Worm (Caenorhabditis elegans) whole organism, young adult: ENCODE data around the gene ZK353.9.
A peak's percentile ranks its signal among the peaks of the same experiment; 100 is the strongest.

Experiments used
- B0019.2 ChIP-seq: fragments of 200-800 bp; sonication (Bioruptor generic); conservative IDR thresholded peaks from 2 replicates; pipeline ENCODE4 v1.3.6; 2022; ENCODE audit warnings: missing genetic modification reagents, missing genetic modification characterization, missing compliant biosample characterization
- B0261.1 ChIP-seq: sonication (generic microtip); optimal IDR thresholded peaks from 2 replicates; lab custom pipeline; 2016; ENCODE audit warnings: mild to moderate bottlenecking, missing genetic modification characterization, moderate library complexity, missing compliant biosample characterization
- B0336.3 ChIP-seq: fragments of 200-800 bp; sonication (Bioruptor generic); IDR thresholded peaks from 2 replicates; pipeline ENCODE4 v1.3.6; 2022; ENCODE audit warnings: missing genetic modification characterization, missing compliant biosample characterization
- F22D6.2 ChIP-seq: sonication (generic microtip); optimal IDR thresholded peaks from 2 replicates; lab custom pipeline; 2016; ENCODE audit warnings: mild to moderate bottlenecking, missing genetic modification characterization, missing compliant biosample characterization
- F52B5.7 ChIP-seq: sonication (generic microtip); optimal IDR thresholded peaks from 2 replicates; lab custom pipeline; 2016; ENCODE audit warnings: mild to moderate bottlenecking, missing genetic modification characterization, missing compliant biosample characterization
- F55B11.4 ChIP-seq: sonication (generic microtip); optimal IDR thresholded peaks from 2 replicates; lab custom pipeline; 2016; ENCODE audit warnings: missing compliant biosample characterization, missing genetic modification characterization, borderline replicate concordance; ENCODE audit not compliant: insufficient read depth
- F57C9.4 ChIP-seq: sonication (generic microtip); optimal IDR thresholded peaks from 2 replicates; lab custom pipeline; 2017; ENCODE audit warnings: mild to moderate bottlenecking, missing genetic modification characterization, missing compliant biosample characterization
- Y79H2A.3 ChIP-seq: fragments of 200-800 bp; sonication (Bioruptor generic); conservative IDR thresholded peaks from 2 replicates; pipeline ENCODE4 v1.3.6; 2022; ENCODE audit warnings: missing genetic modification reagents, missing genetic modification characterization, missing compliant biosample characterization
- ZK185.1 ChIP-seq: sonication (generic microtip); optimal IDR thresholded peaks from 2 replicates; lab custom pipeline; 2016; ENCODE audit warnings: mild to moderate bottlenecking, missing genetic modification characterization, missing compliant biosample characterization; ENCODE audit not compliant: poor library complexity, severe bottlenecking
- akir-1 ChIP-seq: fragments of 200-800 bp; sonication (Bioruptor generic); optimal IDR thresholded peaks from 2 replicates; lab custom pipeline; 2018; ENCODE audit warnings: mild to moderate bottlenecking, missing genetic modification characterization, moderate library complexity, missing compliant biosample characterization
- aptf-2 ChIP-seq: fragments of 200-800 bp; sonication (Bioruptor generic); conservative IDR thresholded peaks from 2 replicates; pipeline ENCODE4 v1.3.6; 2022; ENCODE audit warnings: missing genetic modification reagents, missing genetic modification characterization, missing compliant biosample characterization
- athp-1 ChIP-seq: sonication (generic microtip); optimal IDR thresholded peaks from 2 replicates; lab custom pipeline; 2017; ENCODE audit warnings: mild to moderate bottlenecking, missing genetic modification characterization, missing compliant biosample characterization
- attf-3 ChIP-seq: fragments of 200-800 bp; sonication (Bioruptor generic); conservative IDR thresholded peaks from 2 replicates; pipeline ENCODE4 v1.3.6; 2022; ENCODE audit warnings: missing genetic modification reagents, missing genetic modification characterization, missing compliant biosample characterization
- bed-2 ChIP-seq: fragments of 200-800 bp; sonication (Bioruptor generic); IDR thresholded peaks from 2 replicates; pipeline ENCODE4 v1.3.6; 2022; ENCODE audit warnings: missing genetic modification reagents, missing genetic modification characterization, missing compliant biosample characterization
- cebp-1 ChIP-seq, 2 experiments: fragments of 200-800 bp in 1 of 2; sonication (Bioruptor generic) in 1 of 2; sonication (generic microtip) in 1 of 2; IDR thresholded peaks in 1 of 2; optimal IDR thresholded peaks in 1 of 2; 2 replicates each; pipeline versions ENCODE4 v1.3.6 to Lab custom; 2017 to 2022; ENCODE audit warnings: missing compliant biosample characterization in 2 of 2, missing genetic modification characterization in 2 of 2, mild to moderate bottlenecking in 1 of 2, missing genetic modification reagents in 1 of 2, moderate library complexity in 1 of 2
- ceh-100 ChIP-seq: fragments of 200-800 bp; sonication (Bioruptor generic); IDR thresholded peaks from 2 replicates; pipeline ENCODE4 v1.3.6; 2022; ENCODE audit warnings: missing genetic modification reagents, missing genetic modification characterization, missing compliant biosample characterization
- ceh-27 ChIP-seq: fragments of 200-800 bp; sonication (Bioruptor generic); optimal IDR thresholded peaks from 2 replicates; lab custom pipeline; 2018; ENCODE audit warnings: mild to moderate bottlenecking, missing genetic modification characterization, moderate library complexity, missing compliant biosample characterization
- ceh-40 ChIP-seq: fragments of 200-800 bp; sonication (Bioruptor generic); IDR thresholded peaks from 2 replicates; pipeline ENCODE4 v1.3.6; 2022; ENCODE audit warnings: missing genetic modification characterization, missing compliant biosample characterization
- ceh-79 ChIP-seq: sonication (generic microtip); optimal IDR thresholded peaks from 2 replicates; lab custom pipeline; 2017; ENCODE audit warnings: mild to moderate bottlenecking, missing genetic modification characterization, missing compliant biosample characterization
- ceh-91 ChIP-seq: fragments of 200-800 bp; sonication (Bioruptor generic); IDR thresholded peaks from 2 replicates; pipeline ENCODE4 v1.3.6; 2022; ENCODE audit warnings: missing genetic modification reagents, missing genetic modification characterization, missing compliant biosample characterization
- chd-7 ChIP-seq: sonication (generic microtip); optimal IDR thresholded peaks from 2 replicates; lab custom pipeline; 2016; ENCODE audit warnings: mild to moderate bottlenecking, missing genetic modification characterization, moderate library complexity, missing compliant biosample characterization
- dpff-1 ChIP-seq: sonication (generic microtip); optimal IDR thresholded peaks from 2 replicates; lab custom pipeline; 2017; ENCODE audit warnings: mild to moderate bottlenecking, missing genetic modification characterization, missing compliant biosample characterization
- dpl-1 ChIP-seq: fragments of 150-350 bp; optimal IDR thresholded peaks from 2 replicates; lab custom pipeline; 2014; ENCODE audit warnings: missing biosample characterization, missing genetic modification reagents, missing genetic modification characterization
- efl-1 ChIP-seq: fragments of 150-350 bp; optimal IDR thresholded peaks from 2 replicates; lab custom pipeline; 2014; ENCODE audit warnings: missing biosample characterization, missing genetic modification reagents, missing genetic modification characterization
- egl-44 ChIP-seq: fragments of 200-800 bp; sonication (Bioruptor generic); IDR thresholded peaks from 2 replicates; pipeline ENCODE4 v1.3.6; 2022; ENCODE audit warnings: missing genetic modification reagents, missing genetic modification characterization, missing compliant biosample characterization
- ekl-4 ChIP-seq: fragments of 200-800 bp; sonication (Bioruptor generic); IDR thresholded peaks from 2 replicates; pipeline ENCODE4 v1.3.6; 2022; ENCODE audit warnings: missing genetic modification reagents, missing genetic modification characterization, missing compliant biosample characterization
- ets-4 ChIP-seq: fragments of 200-800 bp; sonication (Bioruptor generic); optimal IDR thresholded peaks from 2 replicates; lab custom pipeline; 2018; ENCODE audit warnings: mild to moderate bottlenecking, missing genetic modification characterization, missing compliant biosample characterization
- hmg-1.2 ChIP-seq: fragments of 200-800 bp; sonication (Bioruptor generic); IDR thresholded peaks from 2 replicates; pipeline ENCODE4 v1.3.6; 2022; ENCODE audit warnings: missing genetic modification reagents, missing genetic modification characterization, missing compliant biosample characterization
- lag-1 ChIP-seq: fragments of 200-800 bp; sonication (Bioruptor generic); IDR thresholded peaks from 2 replicates; pipeline ENCODE4 v1.3.6; 2022; ENCODE audit warnings: missing genetic modification reagents, missing genetic modification characterization, missing compliant biosample characterization
- let-526 ChIP-seq: fragments of 200-800 bp; sonication (Bioruptor generic); IDR thresholded peaks from 2 replicates; pipeline ENCODE4 v1.3.6; 2022; ENCODE audit warnings: missing genetic modification reagents, missing genetic modification characterization, missing compliant biosample characterization
- lin-35 ChIP-seq, 3 experiments: fragments of 150-350 bp in 2 of 3; sonication (generic microtip) in 1 of 3; optimal IDR thresholded peaks; 2 replicates each; lab custom pipeline; 2014 to 2018; ENCODE audit warnings: missing biosample characterization in 3 of 3, missing genetic modification characterization in 3 of 3, missing genetic modification reagents in 3 of 3
- mel-28 ChIP-seq: sonication (generic microtip); optimal IDR thresholded peaks from 2 replicates; lab custom pipeline; 2016; ENCODE audit warnings: borderline replicate concordance, mild to moderate bottlenecking, missing genetic modification characterization, missing compliant biosample characterization
- mes-4 ChIP-seq: sonication (generic microtip); optimal IDR thresholded peaks from 2 replicates; lab custom pipeline; 2016; ENCODE audit warnings: missing genotype, missing genetic modification characterization, missing compliant biosample characterization
- nfya-1 ChIP-seq: sonication (generic microtip); optimal IDR thresholded peaks from 2 replicates; lab custom pipeline; 2017; ENCODE audit warnings: antibody characterized with exemption, missing compliant biosample characterization, missing genetic modification characterization, borderline replicate concordance; ENCODE audit not compliant: insufficient read depth
- nhr-120 ChIP-seq: fragments of 200-800 bp; sonication (Bioruptor generic); IDR thresholded peaks from 2 replicates; pipeline ENCODE4 v1.3.6; 2022; ENCODE audit warnings: missing genetic modification characterization, missing compliant biosample characterization
- nhr-90 ChIP-seq: sonication (generic microtip); optimal IDR thresholded peaks from 2 replicates; lab custom pipeline; 2016; ENCODE audit warnings: missing genotype, mild to moderate bottlenecking, missing genetic modification characterization, missing compliant biosample characterization
- pbrm-1 ChIP-seq: fragments of 200-800 bp; sonication (Bioruptor generic); IDR thresholded peaks from 2 replicates; pipeline ENCODE4 v1.3.6; 2022; ENCODE audit warnings: missing genetic modification reagents, missing genetic modification characterization, missing compliant biosample characterization
- pha-4 ChIP-seq: fragments of 150-350 bp; sonication (generic microtip); optimal IDR thresholded peaks from 2 replicates; lab custom pipeline; 2014; ENCODE audit warnings: missing biosample characterization, missing genetic modification reagents, missing genetic modification characterization
- snpc-4 ChIP-seq, 5 experiments: fragments of 150-350 bp in 1 of 5; sonication (generic microtip) in 4 of 5; optimal IDR thresholded peaks; 2 replicates each; lab custom pipeline; 2014 to 2018; ENCODE audit warnings: missing genetic modification characterization in 5 of 5, missing biosample characterization in 3 of 5, antibody characterized with exemption in 2 of 5, mild to moderate bottlenecking in 2 of 5, missing compliant biosample characterization in 2 of 5, missing genotype in 2 of 5, moderate library complexity in 2 of 5, missing genetic modification reagents in 1 of 5
- tbp1 ChIP-seq: fragments of 200-800 bp; sonication (Bioruptor generic); optimal IDR thresholded peaks from 2 replicates; lab custom pipeline; 2018; ENCODE audit warnings: mild to moderate bottlenecking, missing genetic modification characterization, missing compliant biosample characterization
- tbx-9 ChIP-seq: sonication (generic microtip); optimal IDR thresholded peaks from 2 replicates; lab custom pipeline; 2016; ENCODE audit warnings: borderline replicate concordance, missing genetic modification characterization, inconsistent platforms, missing compliant biosample characterization
- unc-130 ChIP-seq: sonication (generic microtip); optimal IDR thresholded peaks from 2 replicates; lab custom pipeline; 2016; ENCODE audit warnings: missing genetic modification reagents, missing genetic modification characterization, missing compliant biosample characterization
- zim-3 ChIP-seq: sonication (generic microtip); optimal IDR thresholded peaks from 2 replicates; lab custom pipeline; 2017; ENCODE audit warnings: mild to moderate bottlenecking, missing genetic modification characterization, moderate library complexity, missing compliant biosample characterization
- ztf-25 ChIP-seq: fragments of 200-800 bp; sonication (Bioruptor generic); IDR thresholded peaks from 2 replicates; pipeline ENCODE4 v1.3.6; 2022; ENCODE audit warnings: missing genetic modification reagents, missing genetic modification characterization, missing compliant biosample characterization
- ztf-3 ChIP-seq: fragments of 200-800 bp; sonication (Bioruptor generic); optimal IDR thresholded peaks from 2 replicates; lab custom pipeline; 2018; ENCODE audit warnings: mild to moderate bottlenecking, missing genetic modification characterization, missing compliant biosample characterization
- ztf-6 ChIP-seq: fragments of 200-800 bp; sonication (Bioruptor generic); IDR thresholded peaks from 2 replicates; pipeline ENCODE4 v1.3.6; 2022; ENCODE audit warnings: missing genetic modification reagents, missing genetic modification characterization, missing compliant biosample characterization

The ZK353.9 gene

ce11 chrIII:8446940-8447403, 37.7 kb downstream of the ZK353.9 start, which contains the start of gene rpn-3:
Gene rpn-3 (plus strand): TSS chrIII:8447353.
- no peak for TF ChIP-seq zim-3 (tag; lab: Kevin White, UChicago)
- peak; percentile 3 for TF ChIP-seq mel-28 (tag; lab: Kevin White, UChicago)
- TF ChIP-seq dpl-1 (GFP tag; lab: Kevin White, UChicago): peak; percentile 64
- TF ChIP-seq efl-1 (GFP tag; lab: Kevin White, UChicago): peak; percentile 69
- peak; percentile 78 for TF ChIP-seq ceh-100 (GFP tag; lab: Robert Waterston, UW)
- peak; percentile 85 for TF ChIP-seq B0336.3 (GFP tag; lab: Robert Waterston, UW)
- 0 out of 2 replicates have a peak, but pooled peaks have one; percentile 13 for TF ChIP-seq ztf-6 (GFP tag; lab: Robert Waterston, UW)
- TF ChIP-seq aptf-2: no peak
- peak; percentile 79 for TF ChIP-seq ceh-79 (tag; lab: Kevin White, UChicago)
- TF ChIP-seq pbrm-1 (GFP tag; lab: Robert Waterston, UW): peak; percentile 93
- TF ChIP-seq lag-1 (GFP tag; lab: Robert Waterston, UW): no peak
- peak; percentile 58; the same call in 1 of the 2 replicates for TF ChIP-seq B0019.2 (GFP tag; lab: Robert Waterston, UW)
- no peak for TF ChIP-seq ceh-40
- peak; percentile 90 for TF ChIP-seq ceh-27 (GFP tag; lab: Kevin White, UChicago)
- TF ChIP-seq F57C9.4 (tag; lab: Kevin White, UChicago): no peak
- peak; percentile 83; the same call in 1 of the 2 replicates for TF ChIP-seq let-526
- TF ChIP-seq ceh-91 (GFP tag; lab: Robert Waterston, UW): peak; percentile 80
- TF ChIP-seq hmg-1.2 (GFP tag; lab: Robert Waterston, UW): peak; percentile 74
- peak; percentile 38 for TF ChIP-seq snpc-4 (GFP tag; optimal IDR thresholded peaks at IDR 0.05; lab: Kevin White, UChicago)
- peak; percentile 46 to 84 (median 66) for TF ChIP-seq snpc-4 (tag; optimal IDR thresholded peaks at IDR 0.05; lab: Kevin White, UChicago)
- TF ChIP-seq akir-1 (GFP tag; lab: Kevin White, UChicago): no peak
- peak; percentile 49 for TF ChIP-seq unc-130
- TF ChIP-seq ZK185.1 (tag; lab: Kevin White, UChicago): peak; percentile 89
- TF ChIP-seq ekl-4: peak; percentile 98
- peak; percentile 79 for TF ChIP-seq tbp1
- peak; percentile 65 for TF ChIP-seq cebp-1 (GFP tag; IDR thresholded peaks at IDR 0.05; lab: Robert Waterston, UW)
- peak; percentile 77 for TF ChIP-seq cebp-1 (tag; optimal IDR thresholded peaks at IDR 0.05; lab: Kevin White, UChicago)
- no peak for TF ChIP-seq ztf-25 (GFP tag; lab: Robert Waterston, UW)
- TF ChIP-seq ztf-3 (GFP tag; lab: Kevin White, UChicago): peak; percentile 49
- no peak for TF ChIP-seq F52B5.7 (tag; lab: Kevin White, UChicago)
- TF ChIP-seq athp-1 (tag; lab: Kevin White, UChicago): peak; percentile 79
- peak; percentile 81 for TF ChIP-seq pha-4
- TF ChIP-seq nhr-120 (GFP tag; lab: Robert Waterston, UW): no peak
- 0 out of 2 replicates have a peak, but pooled peaks have one; percentile 56 for TF ChIP-seq Y79H2A.3 (GFP tag; lab: Robert Waterston, UW)
- no peak for TF ChIP-seq tbx-9 (tag; lab: Kevin White, UChicago)
- no peak for TF ChIP-seq F55B11.4
- TF ChIP-seq egl-44: peak; percentile 67; the same call in 1 of the 2 replicates
- peak; percentile 84 for TF ChIP-seq attf-3
- peak in 2 of 3 experiments; percentile 66 to 92 for TF ChIP-seq lin-35 (GFP tag; optimal IDR thresholded peaks at IDR 0.05; lab: Kevin White, UChicago)
- peak; percentile 28 for TF ChIP-seq B0261.1
- no peak for TF ChIP-seq nfya-1
- no peak for TF ChIP-seq dpff-1 (tag; lab: Kevin White, UChicago)
- TF ChIP-seq bed-2 (GFP tag; lab: Robert Waterston, UW): peak; percentile 76; the same call in 1 of the 2 replicates
- TF ChIP-seq mes-4: no peak
- peak; percentile 49 for TF ChIP-seq chd-7
- peak; percentile 85 for TF ChIP-seq F22D6.2 (tag; lab: Kevin White, UChicago)
- no peak for TF ChIP-seq nhr-90
- TF ChIP-seq ets-4 (GFP tag; lab: Kevin White, UChicago): no peak
